Fruit fly (Drosophila melanogaster) whole organism, embryonic: ENCODE results near the gene CG15330.

Experiments
- Adf1 ChIP-seq: fragments of 200-800 bp; sonication (Bioruptor generic); IDR thresholded peaks from 2 replicates; pipeline ENCODE4 v1.3.6; 2022; ENCODE audit warnings: missing biosample characterization, missing genetic modification characterization
- Atf6 ChIP-seq: fragments of 200-800 bp; sonication (Bioruptor generic); IDR thresholded peaks from 2 replicates; pipeline ENCODE4 v1.3.6; 2022; ENCODE audit warnings: missing biosample characterization, missing genetic modification characterization
- CG10959 ChIP-seq: fragments of 200-800 bp; sonication (Bioruptor generic); IDR thresholded peaks from 2 replicates; pipeline ENCODE4 v1.3.6; 2022; ENCODE audit warnings: missing biosample characterization, missing genetic modification characterization
- CG11085 ChIP-seq: fragments of 200-800 bp; sonication (Bioruptor generic); IDR thresholded peaks from 2 replicates; pipeline ENCODE4 v1.3.6; 2022; ENCODE audit warnings: missing biosample characterization, missing genetic modification characterization
- CG12071 ChIP-seq: fragments of 200-800 bp; sonication (Bioruptor generic); optimal IDR thresholded peaks from 3 replicates; lab custom pipeline; 2018; ENCODE audit warnings: missing biosample characterization, mild to moderate bottlenecking, missing genetic modification characterization
- CG13894 ChIP-seq: fragments of 200-800 bp; sonication (Bioruptor generic); optimal IDR thresholded peaks from 3 replicates; lab custom pipeline; 2018; ENCODE audit warnings: missing biosample characterization, mild to moderate bottlenecking, missing genetic modification characterization, moderate library complexity
- CG14014 ChIP-seq: fragments of 200-800 bp; sonication (Bioruptor generic); IDR thresholded peaks from 2 replicates; pipeline ENCODE4 v1.3.6; 2022; ENCODE audit warnings: missing biosample characterization, missing genetic modification characterization
- CG1602 ChIP-seq: fragments of 200-800 bp; sonication (Bioruptor generic); optimal IDR thresholded peaks from 3 replicates; lab custom pipeline; 2016; ENCODE audit warnings: missing biosample characterization, missing genetic modification characterization
- CG16779 ChIP-seq: fragments of 200-800 bp; sonication (Bioruptor generic); IDR thresholded peaks from 2 replicates; pipeline ENCODE4 v1.3.6; 2022; ENCODE audit warnings: missing biosample characterization, missing genetic modification characterization
- CG17802 ChIP-seq: fragments of 200-800 bp; sonication (Bioruptor generic); optimal IDR thresholded peaks from 2 replicates; lab custom pipeline; 2018; ENCODE audit warnings: missing biosample characterization, mild to moderate bottlenecking, missing genetic modification characterization, moderate library complexity
- CG4282 ChIP-seq: fragments of 200-800 bp; sonication (Bioruptor generic); optimal IDR thresholded peaks from 2 replicates; lab custom pipeline; 2016; ENCODE audit warnings: missing biosample characterization, missing genetic modification characterization
- CG5180 ChIP-seq: fragments of 200-800 bp; sonication (Bioruptor generic); optimal IDR thresholded peaks from 3 replicates; lab custom pipeline; 2017; ENCODE audit warnings: missing biosample characterization, missing genetic modification characterization, mild to moderate bottlenecking, moderate library complexity, missing genetic modification reagents
- CG6254 ChIP-seq: fragments of 200-800 bp; sonication (Bioruptor generic); optimal IDR thresholded peaks from 3 replicates; lab custom pipeline; 2017; ENCODE audit warnings: mild to moderate bottlenecking, missing biosample characterization, missing genetic modification reagents, missing genetic modification characterization
- CG6683 ChIP-seq: fragments of 200-800 bp; sonication (Bioruptor generic); optimal IDR thresholded peaks from 2 replicates; lab custom pipeline; 2017; ENCODE audit warnings: missing biosample characterization, mild to moderate bottlenecking, missing genetic modification characterization, missing genetic modification reagents
- CG7928 ChIP-seq: fragments of 200-800 bp; sonication (Bioruptor generic); optimal IDR thresholded peaks from 2 replicates; lab custom pipeline; 2017; ENCODE audit warnings: missing biosample characterization, mild to moderate bottlenecking, missing genetic modification characterization
- CG7963 ChIP-seq: fragments of 200-800 bp; sonication (Bioruptor generic); IDR thresholded peaks from 3 replicates; pipeline ENCODE4 v1.3.6; 2022; ENCODE audit warnings: missing biosample characterization, missing genetic modification characterization; ENCODE audit not compliant: partially characterized antibody
- CG8089 ChIP-seq: fragments of 200-800 bp; sonication (Bioruptor generic); optimal IDR thresholded peaks from 3 replicates; lab custom pipeline; 2016; ENCODE audit warnings: missing biosample characterization, missing genetic modification characterization
- CG8281 ChIP-seq: fragments of 200-800 bp; sonication (Bioruptor generic); optimal IDR thresholded peaks from 2 replicates; lab custom pipeline; 2018; ENCODE audit warnings: missing biosample characterization, mild to moderate bottlenecking, missing genetic modification characterization, moderate library complexity
- CG9932 ChIP-seq: fragments of 200-800 bp; sonication (Bioruptor generic); IDR thresholded peaks from 2 replicates; pipeline ENCODE4 v1.3.6; 2022; ENCODE audit warnings: missing biosample characterization, missing genetic modification characterization
- CoRest ChIP-seq: fragments of 200-800 bp; sonication (Bioruptor generic); optimal IDR thresholded peaks from 3 replicates; lab custom pipeline; 2018; ENCODE audit warnings: missing biosample characterization, mild to moderate bottlenecking, missing genetic modification characterization, moderate library complexity
- Dfd ChIP-seq, 2 experiments: fragments of >200 bp; optimal IDR thresholded peaks; 2 replicates each; lab custom pipeline; 2017; ENCODE audit warnings: missing biosample characterization in 2 of 2, missing genetic modification characterization in 2 of 2
- Doc2 ChIP-seq: fragments of 200-800 bp; sonication (Bioruptor generic); IDR thresholded peaks from 2 replicates; pipeline ENCODE4 v1.3.6; 2022; ENCODE audit warnings: missing biosample characterization, missing genetic modification characterization
- Drgx ChIP-seq: fragments of 200-800 bp; sonication (Bioruptor generic); IDR thresholded peaks from 2 replicates; pipeline ENCODE4 v1.3.6; 2022; ENCODE audit warnings: missing biosample characterization, missing genetic modification characterization
- Gug ChIP-seq: fragments of 200-800 bp; sonication (Bioruptor generic); IDR thresholded peaks from 4 replicates; pipeline ENCODE4 v1.3.6; 2022; ENCODE audit warnings: missing biosample characterization, missing genetic modification characterization
- H2.0 ChIP-seq: fragments of 200-800 bp; sonication (Bioruptor generic); IDR thresholded peaks from 2 replicates; pipeline ENCODE4 v1.3.6; 2022; ENCODE audit warnings: missing biosample characterization, missing genetic modification characterization
- Jarid2 ChIP-seq: fragments of 200-800 bp; sonication (Bioruptor generic); optimal IDR thresholded peaks from 3 replicates; lab custom pipeline; 2017; ENCODE audit warnings: mild to moderate bottlenecking, missing biosample characterization, missing genetic modification reagents, missing genetic modification characterization
- Lhr ChIP-seq: fragments of 200-800 bp; sonication (Bioruptor generic); optimal IDR thresholded peaks from 3 replicates; lab custom pipeline; 2017; ENCODE audit warnings: mild to moderate bottlenecking, missing biosample characterization, missing genetic modification reagents, missing genetic modification characterization
- Mes4 ChIP-seq: fragments of 200-800 bp; sonication (Bioruptor generic); optimal IDR thresholded peaks from 2 replicates; lab custom pipeline; 2016; ENCODE audit warnings: missing biosample characterization, missing genetic modification characterization
- Rfx ChIP-seq: fragments of 200-800 bp; sonication (Bioruptor generic); IDR thresholded peaks from 2 replicates; pipeline ENCODE4 v1.3.6; 2022; ENCODE audit warnings: missing biosample characterization, missing genetic modification characterization
- Ssrp ChIP-seq: fragments of 200-800 bp; sonication (Bioruptor generic); optimal IDR thresholded peaks from 2 replicates; lab custom pipeline; 2018; ENCODE audit warnings: missing biosample characterization, mild to moderate bottlenecking, missing genetic modification characterization, moderate library complexity
- Taf1 ChIP-seq: fragments of 200-800 bp; sonication (Bioruptor generic); IDR thresholded peaks from 2 replicates; pipeline ENCODE4 v1.3.6; 2022; ENCODE audit warnings: missing biosample characterization, missing genetic modification characterization
- aop ChIP-seq: fragments of 200-800 bp; sonication (Bioruptor generic); IDR thresholded peaks from 2 replicates; pipeline ENCODE4 v1.3.6; 2022; ENCODE audit warnings: missing biosample characterization, missing genetic modification characterization
- bigmax ChIP-seq: fragments of 200-800 bp; sonication (Bioruptor generic); optimal IDR thresholded peaks from 2 replicates; lab custom pipeline; 2018; ENCODE audit warnings: missing biosample characterization, mild to moderate bottlenecking, missing genetic modification characterization
- chn ChIP-seq: fragments of 200-800 bp; sonication (Bioruptor generic); optimal IDR thresholded peaks from 2 replicates; lab custom pipeline; 2016; ENCODE audit warnings: missing biosample characterization, missing genetic modification characterization
- corto ChIP-seq: fragments of 200-800 bp; sonication (Bioruptor generic); optimal IDR thresholded peaks from 2 replicates; lab custom pipeline; 2016; ENCODE audit warnings: missing biosample characterization, mild to moderate bottlenecking, missing genetic modification characterization, moderate library complexity
- dmrt11E ChIP-seq: fragments of 200-800 bp; sonication (Bioruptor generic); optimal IDR thresholded peaks from 3 replicates; lab custom pipeline; 2018; ENCODE audit warnings: missing biosample characterization, mild to moderate bottlenecking, missing genetic modification characterization, moderate library complexity
- dpn ChIP-seq, 2 experiments: fragments of 200-800 bp; sonication (Bioruptor generic); optimal IDR thresholded peaks; 3 replicates each; lab custom pipeline; 2016; ENCODE audit warnings: missing biosample characterization in 2 of 2, missing genetic modification characterization in 2 of 2
- fd102C ChIP-seq: fragments of 200-800 bp; sonication (Bioruptor generic); optimal IDR thresholded peaks from 2 replicates; lab custom pipeline; 2018; ENCODE audit warnings: missing biosample characterization, mild to moderate bottlenecking, missing genetic modification characterization, moderate library complexity
- mld ChIP-seq: fragments of 200-800 bp; sonication (Bioruptor generic); IDR thresholded peaks from 3 replicates; pipeline ENCODE4 v1.3.6; 2022; ENCODE audit warnings: missing biosample characterization, missing genetic modification characterization; ENCODE audit not compliant: partially characterized antibody
- sens ChIP-seq: fragments of 200-800 bp; sonication (Bioruptor generic); peaks from one replicate; lab custom pipeline; 2016; ENCODE audit warnings: missing biosample characterization, missing genetic modification characterization
- shn ChIP-seq: fragments of 200-800 bp; sonication (Bioruptor generic); optimal IDR thresholded peaks from 3 replicates; lab custom pipeline; 2016; ENCODE audit warnings: missing biosample characterization, missing genetic modification characterization
- slbo ChIP-seq: fragments of 200-800 bp; sonication (Bioruptor generic); IDR thresholded peaks from 2 replicates; pipeline ENCODE4 v1.3.6; 2022; ENCODE audit warnings: missing biosample characterization, missing genetic modification characterization
- stwl ChIP-seq: fragments of 200-800 bp; sonication (Bioruptor generic); optimal IDR thresholded peaks from 3 replicates; lab custom pipeline; 2018; ENCODE audit warnings: missing biosample characterization, mild to moderate bottlenecking, missing genetic modification characterization, moderate library complexity
- sug ChIP-seq: fragments of 200-800 bp; optimal IDR thresholded peaks from 2 replicates; lab custom pipeline; 2019; ENCODE audit warnings: missing biosample characterization, mild to moderate bottlenecking, missing genetic modification characterization, moderate library complexity
- tin ChIP-seq: fragments of 200-800 bp; sonication (Bioruptor generic); optimal IDR thresholded peaks from 3 replicates; lab custom pipeline; 2016; ENCODE audit warnings: missing biosample characterization, missing genetic modification characterization
- tll ChIP-seq, 2 experiments: fragments of 200-800 bp in 1 of 2; fragments of >200 bp in 1 of 2; sonication (Bioruptor generic) in 1 of 2; optimal IDR thresholded peaks; 2 replicates each; lab custom pipeline; 2017 to 2019; ENCODE audit warnings: missing biosample characterization in 2 of 2, missing genetic modification characterization in 2 of 2, mild to moderate bottlenecking in 1 of 2, moderate library complexity in 1 of 2
- tna ChIP-seq: fragments of 200-800 bp; sonication (Bioruptor generic); IDR thresholded peaks from 2 replicates; pipeline ENCODE4 v1.3.6; 2022; ENCODE audit warnings: missing biosample characterization, missing genetic modification characterization; ENCODE audit not compliant: partially characterized antibody
- toy ChIP-seq: fragments of 200-800 bp; sonication (Bioruptor generic); IDR thresholded peaks from 2 replicates; pipeline ENCODE4 v1.3.6; 2022; ENCODE audit warnings: missing biosample characterization, missing genetic modification characterization
- twi ChIP-seq: fragments of 200-800 bp; optimal IDR thresholded peaks from 2 replicates; lab custom pipeline; 2019; ENCODE audit warnings: missing biosample characterization, mild to moderate bottlenecking, missing genetic modification characterization, moderate library complexity
- wdn ChIP-seq: fragments of 200-800 bp; sonication (Bioruptor generic); IDR thresholded peaks from 2 replicates; pipeline ENCODE4 v1.3.6; 2022; ENCODE audit warnings: missing biosample characterization, missing genetic modification characterization

The CG15330 gene

DNA sequence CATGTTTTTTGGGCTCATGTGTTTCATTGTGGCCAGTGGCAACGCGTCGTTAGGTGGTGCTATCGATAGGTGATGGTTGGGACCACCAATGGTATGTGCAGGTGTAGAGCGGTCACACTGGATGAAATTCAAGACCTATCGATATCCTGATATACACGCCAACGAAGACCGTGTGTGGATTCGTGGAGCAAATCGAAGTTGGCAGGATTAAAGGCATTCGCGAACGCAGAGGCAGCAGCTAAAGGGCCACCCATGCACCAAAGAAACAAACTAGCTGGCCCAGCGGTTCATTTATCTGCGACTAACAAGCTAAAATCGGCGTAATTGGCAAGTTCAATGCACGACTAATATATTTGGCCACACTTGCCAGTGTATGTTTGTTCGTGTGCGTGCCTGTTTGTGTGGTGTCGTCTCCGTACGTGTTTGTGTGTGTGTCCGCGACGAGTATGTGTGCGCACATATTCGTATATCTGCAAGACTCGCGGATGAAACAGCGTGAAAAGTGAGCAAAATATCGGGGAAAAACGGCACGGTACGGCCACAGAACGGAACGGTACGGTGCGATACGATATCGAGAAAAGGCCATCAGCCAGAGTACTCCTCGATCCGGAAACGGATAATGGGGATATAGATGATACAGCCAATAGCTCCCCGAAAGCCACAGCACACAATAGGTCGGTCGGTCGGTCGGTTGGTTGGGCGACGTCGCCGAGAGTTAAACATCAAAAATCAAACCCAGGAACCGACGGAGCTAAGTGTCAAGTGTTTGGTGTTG is 19.9 kb upstream of the CG15330 start, which contains the start of gene Ubr3 (continued):
- no peak for TF ChIP-seq CG5180 (GFP tag; lab: Kevin White, UChicago)
- no peak for TF ChIP-seq CG6254
- TF ChIP-seq CG17802 (tag; lab: Kevin White, UChicago), result peak; percentile 50
- no peak for TF ChIP-seq CG13894 (tag; lab: Kevin White, UChicago)
- peak; percentile 44 for TF ChIP-seq CG9932
- TF ChIP-seq CoRest (tag; lab: Kevin White, UChicago), result no peak
- no peak for TF ChIP-seq CG11085 (GFP tag; lab: Robert Waterston, UW)
- no peak for TF ChIP-seq bigmax (GFP tag; lab: Kevin White, UChicago)
- TF ChIP-seq Adf1 (GFP tag; lab: Robert Waterston, UW), result no peak
- TF ChIP-seq aop (GFP tag; lab: Robert Waterston, UW), result no peak
- TF ChIP-seq sug, result peak; percentile 57
- no peak for TF ChIP-seq Atf6 (GFP tag; lab: Robert Waterston, UW)
- no peak for TF ChIP-seq CG7928
- TF ChIP-seq CG4282 (GFP tag; lab: Kevin White, UChicago), result no peak
- TF ChIP-seq CG6683 (GFP tag; lab: Kevin White, UChicago), result peak; percentile 29
- no peak for TF ChIP-seq twi (tag; lab: Kevin White, UChicago)
- TF ChIP-seq wdn (GFP tag; lab: Robert Waterston, UW), result no peak
- TF ChIP-seq tna (GFP tag; lab: Robert Waterston, UW), result peak; percentile 62
- no peak for TF ChIP-seq dmrt11E (tag; lab: Kevin White, UChicago)
- peak; percentile 42 for TF ChIP-seq Rfx
- no peak for TF ChIP-seq CG10959 (GFP tag; lab: Robert Waterston, UW)
- no peak for TF ChIP-seq corto (GFP tag; lab: Kevin White, UChicago)
- peak; percentile 68 for TF ChIP-seq stwl (tag; lab: Kevin White, UChicago)
- no peak for TF ChIP-seq Mes4 (GFP tag; lab: Kevin White, UChicago)
- TF ChIP-seq CG8281 (tag; lab: Kevin White, UChicago), result no peak
- no peak for TF ChIP-seq Dfd (GFP tag; optimal IDR thresholded peaks at IDR 0.05; lab: Kevin White, UChicago)
- no peak for TF ChIP-seq Drgx (GFP tag; lab: Robert Waterston, UW)
- TF ChIP-seq Ssrp (tag; lab: Kevin White, UChicago), result no peak
- peak; percentile 63; the same call in 2 of the 3 replicates for TF ChIP-seq mld (GFP tag; lab: Robert Waterston, UW)
- no peak for TF ChIP-seq CG16779 (GFP tag; lab: Robert Waterston, UW)
- TF ChIP-seq tll (GFP tag; optimal IDR thresholded peaks at IDR 0.05; lab: Kevin White, UChicago), result no peak
- no peak for TF ChIP-seq H2.0
- TF ChIP-seq Gug (GFP tag; lab: Robert Waterston, UW), result no peak
- TF ChIP-seq Doc2, result no peak
- TF ChIP-seq tin (GFP tag; lab: Kevin White, UChicago), result no peak
- TF ChIP-seq CG14014, result no peak
- TF ChIP-seq CG7963 (GFP tag; lab: Robert Waterston, UW), result peak; percentile 74
- TF ChIP-seq fd102C (GFP tag; lab: Kevin White, UChicago), result no peak
- TF ChIP-seq toy (GFP tag; lab: Robert Waterston, UW), result no peak
- TF ChIP-seq slbo, result no peak
- no peak for TF ChIP-seq CG12071 (GFP tag; lab: Kevin White, UChicago)
- no peak for TF ChIP-seq chn (GFP tag; lab: Kevin White, UChicago)
- TF ChIP-seq Taf1 (GFP tag; lab: Robert Waterston, UW), result no peak
- no peak for TF ChIP-seq Lhr (GFP tag; lab: Kevin White, UChicago)
- TF ChIP-seq shn, result peak; percentile 7
- TF ChIP-seq CG1602 (GFP tag; lab: Kevin White, UChicago), result no peak
- peak in 1 of 2 experiments; percentile 11 for TF ChIP-seq dpn (GFP tag; optimal IDR thresholded peaks at IDR 0.05; lab: Kevin White, UChicago)
- TF ChIP-seq CG8089, result no peak
- no peak for TF ChIP-seq Jarid2 (GFP tag; lab: Kevin White, UChicago)
- TF ChIP-seq sens, result peak; percentile 60
